Worm (Caenorhabditis elegans): Measurements from ENCODE around the gene mec-4.

Gene mec-4

DNA sequence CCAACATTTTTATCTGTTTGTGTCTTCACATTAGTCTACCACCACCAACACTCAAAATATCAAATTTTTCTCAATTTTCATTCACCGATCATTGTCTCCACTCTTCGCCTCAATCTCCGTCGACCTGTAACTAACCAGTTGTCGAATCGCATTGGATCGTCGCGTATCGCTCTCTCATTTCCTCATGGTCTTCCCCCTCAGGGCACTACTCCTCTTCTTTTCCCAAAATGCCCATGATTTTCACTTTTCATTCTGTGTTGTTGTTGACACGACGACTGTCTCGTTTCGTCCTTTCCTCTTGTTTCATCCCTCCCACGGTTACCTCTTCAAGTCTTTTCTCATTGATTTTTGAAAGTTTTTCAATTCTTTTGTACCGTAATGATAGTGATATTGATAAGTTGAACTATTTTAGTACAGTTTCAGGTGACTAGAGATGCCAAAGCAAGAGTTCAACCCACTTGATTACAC lies 20.9 kb downstream of the mec-4 start, which contains the start of gene T01C8.2 (continued):
- TF ChIP-seq dmd-6 (GFP tag; IDR thresholded peaks at IDR 0.05), result 0 out of 2 replicates have a peak, but pooled peaks have one; percentile 7

- TF ChIP-seq zfp-2 (tag; optimal IDR thresholded peaks at IDR 0.05), result no peak
- TF ChIP-seq mxl-3 (GFP tag; optimal IDR thresholded peaks at IDR 0.05), result no peak
- TF ChIP-seq nhr-77 (tag; optimal IDR thresholded peaks at IDR 0.05), result no peak
- TF ChIP-seq set-16 (GFP tag; IDR thresholded peaks at IDR 0.05), result no peak
- TF ChIP-seq F10B5.3 (tag; optimal IDR thresholded peaks at IDR 0.05), result no peak
- TF ChIP-seq zfp-3 (GFP tag; conservative IDR thresholded peaks at IDR 0.05), result no peak
- no peak for TF ChIP-seq lir-3 (tag; optimal IDR thresholded peaks at IDR 0.05)
- TF ChIP-seq hif-1 (tag; optimal IDR thresholded peaks at IDR 0.05), result no peak
- TF ChIP-seq nhr-10 (tag; optimal IDR thresholded peaks at IDR 0.05), result no peak
- TF ChIP-seq lin-15B (tag; optimal IDR thresholded peaks at IDR 0.05), result no peak
- no peak for TF ChIP-seq madf-9 (GFP tag; conservative IDR thresholded peaks at IDR 0.05)
- TF ChIP-seq egl-43 (GFP tag; IDR thresholded peaks at IDR 0.05), result no peak
- TF ChIP-seq T26A8.4 (GFP tag; IDR thresholded peaks at IDR 0.05), result no peak
- TF ChIP-seq pha-4 (GFP tag; IDR thresholded peaks at IDR 0.05), result no peak
- TF ChIP-seq pha-4 (tag; optimal IDR thresholded peaks at IDR 0.05), result no peak
- TF ChIP-seq aha-1 (tag), result no peak
- no peak for TF ChIP-seq ceh-62 (tag; optimal IDR thresholded peaks at IDR 0.05)
Observed at ce11 chrX:16784038-16784437, 22.9 kb downstream of the mec-4 start.

DNA sequence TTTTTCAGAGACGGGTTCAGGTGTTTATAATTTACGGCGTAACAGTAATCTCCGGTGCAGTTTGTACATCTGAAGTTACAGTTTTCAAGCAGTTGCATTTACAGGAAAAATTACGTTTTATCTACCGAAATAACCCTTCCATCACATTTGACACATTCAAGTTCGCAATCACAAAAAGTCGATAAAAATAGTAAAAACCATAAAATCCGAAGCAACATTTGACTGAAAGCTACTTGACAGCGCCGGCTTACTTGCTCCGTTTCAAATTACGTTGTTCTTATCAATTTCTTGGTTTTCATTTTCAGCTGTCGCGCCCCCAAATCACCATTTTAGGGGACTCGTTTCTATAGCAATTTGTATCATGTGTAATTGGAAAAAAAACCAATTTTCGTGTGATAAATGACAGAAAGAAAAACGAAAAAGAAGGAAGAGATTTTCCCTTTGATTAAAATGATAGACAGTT lies 24.1 kb downstream of the mec-4 start, which contains the start of gene T01C8.3:
TSS of gene T01C8.3 (minus strand) at position 413 of the 463 bp plus-strand sequence.
- peak; percentile 89 for TF ChIP-seq tra-1 (GFP tag; IDR thresholded peaks at IDR 0.05)
- no peak for TF ChIP-seq spr-3 (GFP tag; optimal IDR thresholded peaks at IDR 0.05)
- TF ChIP-seq pqm-1 (tag; optimal IDR thresholded peaks at IDR 0.05), result no peak
- TF ChIP-seq dmd-6 (GFP tag; IDR thresholded peaks at IDR 0.05), result peak; percentile 89
- 0 out of 2 replicates have a peak, but pooled peaks have one; percentile 18 for TF ChIP-seq php-3 (GFP tag; IDR thresholded peaks at IDR 0.05)
- peak; percentile 18 for TF ChIP-seq dve-1 (tag; optimal IDR thresholded peaks at IDR 0.05; ENCODE audit: insufficient read depth)
- TF ChIP-seq ceh-20 (GFP tag; IDR thresholded peaks at IDR 0.05), result peak; percentile 31; the same call in 1 of the 2 replicates
- no peak for TF ChIP-seq set-16 (GFP tag; IDR thresholded peaks at IDR 0.05)
- TF ChIP-seq aha-1 (tag), result peak; percentile 44
- TF ChIP-seq unc-130 (GFP tag; optimal IDR thresholded peaks at IDR 0.05), result no peak
- 0 out of 2 replicates have a peak, but pooled peaks have one; percentile 35 for TF ChIP-seq lin-1 (GFP tag; IDR thresholded peaks at IDR 0.05)
- peak in 1 of 2 experiments; percentile 86 for TF ChIP-seq unc-62 (GFP tag; optimal IDR thresholded peaks at IDR 0.05 in 1 of 2)
- TF ChIP-seq unc-62 (tag; optimal IDR thresholded peaks at IDR 0.05), result no peak
- TF ChIP-seq R02D3.7 (tag; optimal IDR thresholded peaks at IDR 0.05), result no peak
- peak; percentile 8 for TF ChIP-seq hlh-11 (tag; optimal IDR thresholded peaks at IDR 0.05)
- no peak for TF ChIP-seq egl-27 (tag; optimal IDR thresholded peaks at IDR 0.05)

- TF ChIP-seq nhr-77 (tag; optimal IDR thresholded peaks at IDR 0.05), result peak; percentile 14
- peak; percentile 92 for TF ChIP-seq dmd-6 (GFP tag; IDR thresholded peaks at IDR 0.05)
- no peak for TF ChIP-seq daf-16 (GFP tag; optimal IDR thresholded peaks at IDR 0.05)
- TF ChIP-seq daf-16 (tag; optimal IDR thresholded peaks at IDR 0.05), result peak; percentile 20
- TF ChIP-seq nhr-28 (tag; optimal IDR thresholded peaks at IDR 0.05), result peak; percentile 64
- peak; percentile 31 for TF ChIP-seq mep-1 (tag; optimal IDR thresholded peaks at IDR 0.05)
- no peak for TF ChIP-seq dpl-1 (GFP tag; optimal IDR thresholded peaks at IDR 0.05)
- peak; percentile 28 for TF ChIP-seq dve-1 (tag; optimal IDR thresholded peaks at IDR 0.05; ENCODE audit: insufficient read depth)
- TF ChIP-seq Y48G9A.11 (GFP tag; IDR thresholded peaks at IDR 0.05), result no peak
- TF ChIP-seq mxl-3 (GFP tag; optimal IDR thresholded peaks at IDR 0.05), result peak; percentile 88
- no peak for TF ChIP-seq Y5F2A.4 (GFP tag; optimal IDR thresholded peaks at IDR 0.05)
- TF ChIP-seq nhr-48 (tag; optimal IDR thresholded peaks at IDR 0.05), result peak; percentile 42
- no peak for TF ChIP-seq egl-27 (tag; optimal IDR thresholded peaks at IDR 0.05)
- no peak for TF ChIP-seq Y105C5A.15 (GFP tag; IDR thresholded peaks at IDR 0.05)
- no peak for TF ChIP-seq tag-97 (GFP tag; IDR thresholded peaks at IDR 0.05)
- TF ChIP-seq mdl-1 (tag; optimal IDR thresholded peaks at IDR 0.05), result peak; percentile 21 to 78
- peak; percentile 78 for TF ChIP-seq hlh-11 (tag; optimal IDR thresholded peaks at IDR 0.05)
- peak; percentile 78 for TF ChIP-seq tra-1 (GFP tag; IDR thresholded peaks at IDR 0.05)
- no peak for TF ChIP-seq nhr-6 (tag; optimal IDR thresholded peaks at IDR 0.05)
- peak; percentile 77; the same call in 1 of the 2 replicates for TF ChIP-seq ceh-20 (GFP tag; IDR thresholded peaks at IDR 0.05)
- TF ChIP-seq F10B5.3 (tag; optimal IDR thresholded peaks at IDR 0.05), result no peak
- no peak for TF ChIP-seq nhr-111 (GFP tag; optimal IDR thresholded peaks at IDR 0.05)
- no peak for TF ChIP-seq hmg-1.1 (GFP tag; IDR thresholded peaks at IDR 0.05)
Observed at ce11 chrX:16775335-16775835, 31.5 kb downstream of the mec-4 start.

All from whole organism, L4 larva.